Fruit fly (Drosophila melanogaster): ENCODE data around the gene phol.

phol gene

dm6 chr3L:9489627-9490026 is 33.5 kb upstream of the phol start:
- TF ChIP-seq CG17801 (GFP tag; optimal IDR thresholded peaks at IDR 0.05; ENCODE audit: partially characterized antibody), result no peak

DNA sequence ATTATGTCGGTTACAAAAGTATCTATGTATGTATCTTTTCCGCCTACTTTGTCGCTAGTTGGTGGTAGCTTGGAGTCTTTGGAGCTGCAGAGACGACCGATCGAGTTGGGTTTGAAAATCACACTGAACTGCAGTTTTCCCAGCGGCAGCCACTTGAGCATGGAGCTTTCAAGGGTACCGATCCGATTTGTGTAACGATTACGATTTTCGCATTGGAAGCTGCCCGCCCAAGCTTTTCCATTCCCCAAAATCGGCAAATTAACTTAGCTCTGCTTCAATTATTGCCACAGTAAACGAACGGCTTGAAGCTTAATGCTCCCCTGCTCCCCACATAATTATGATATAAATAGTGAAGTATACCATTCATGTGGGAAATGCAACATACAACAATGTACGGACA is 33.1 kb upstream of the phol start, which contains the start of gene CG32036:
CG32036 (minus strand) TSS at position 101 of the 400 bp plus-strand sequence.
- TF ChIP-seq CG17801 (GFP tag; optimal IDR thresholded peaks at IDR 0.05; ENCODE audit: partially characterized antibody), result no peak

- peak; percentile 28 for TF ChIP-seq CG17801 (GFP tag; optimal IDR thresholded peaks at IDR 0.05; ENCODE audit: partially characterized antibody)
These were observed 31.5 kb upstream of the phol start, which contains the start of gene pall for dm6 chr3L:9487586-9487985. Gene pall, minus strand, starts transcription at chr3L:9487790.

DNA sequence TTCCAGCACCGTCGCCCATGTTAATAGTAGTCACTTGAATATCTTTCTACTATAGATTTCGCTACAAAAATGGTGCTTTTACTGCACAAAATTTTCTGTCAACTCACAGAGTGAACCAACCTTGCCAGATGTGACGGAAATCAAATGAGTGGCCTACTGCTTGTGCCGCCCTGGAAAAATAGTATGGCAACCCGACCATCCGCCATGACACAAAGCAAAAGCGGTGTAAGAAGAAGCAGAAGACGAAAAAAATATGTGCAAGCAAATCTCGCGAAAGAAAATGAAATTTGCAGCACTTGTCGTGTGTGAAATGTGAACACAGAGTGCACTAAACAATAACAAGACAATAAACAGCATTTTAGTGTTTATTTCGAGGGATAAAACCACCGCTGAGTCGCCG is 20.7 kb upstream of the phol start, which contains the start of the genes Uch-L5 and Jarid2:
Uch-L5 (minus strand) TSS at position 137 of the 400 bp plus-strand sequence.
Jarid2 (plus strand) TSS at position 210 of the 400 bp plus-strand sequence.
- peak; percentile 79 for TF ChIP-seq CG17801 (GFP tag; optimal IDR thresholded peaks at IDR 0.05; ENCODE audit: partially characterized antibody)

- TF ChIP-seq CG17801 (GFP tag; optimal IDR thresholded peaks at IDR 0.05; ENCODE audit: partially characterized antibody), result no peak
These were observed 15.2 kb upstream of the phol start for dm6 chr3L:9471151-9471903.

dm6 chr3L:9469079-9469478 is 13.0 kb upstream of the phol start:
- TF ChIP-seq CG17801 (GFP tag; optimal IDR thresholded peaks at IDR 0.05; ENCODE audit: partially characterized antibody), result no peak

DNA sequence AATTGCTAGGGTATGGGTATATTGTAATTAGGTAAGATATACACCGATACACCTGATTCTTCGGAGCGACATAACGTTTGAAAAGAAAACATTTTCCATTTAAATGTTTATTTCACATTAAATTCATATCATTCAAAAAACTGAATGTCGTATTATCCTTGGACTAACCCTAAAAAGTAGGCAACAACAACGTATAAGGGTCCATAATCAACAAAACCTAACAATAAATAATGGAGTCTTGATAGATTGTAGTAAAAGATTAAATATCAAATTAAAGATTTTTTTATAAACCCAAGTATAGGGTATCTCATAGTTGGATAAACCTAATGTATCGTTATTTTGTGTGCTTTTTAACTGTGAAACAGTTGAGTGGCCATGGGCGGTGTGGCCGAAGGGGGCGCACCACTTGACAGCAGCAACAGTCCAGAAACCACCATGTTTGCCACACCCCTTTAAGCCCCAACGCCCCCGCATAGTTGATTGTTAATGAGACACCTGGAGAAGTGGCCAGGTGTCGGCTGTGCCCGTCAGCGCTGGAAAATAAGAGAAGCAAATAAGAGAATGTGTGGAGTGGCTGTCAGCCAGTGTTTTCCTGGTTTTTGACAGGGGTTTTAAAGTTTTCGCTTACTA is 12.3 kb upstream of the phol start:
- TF ChIP-seq CG17801 (GFP tag; optimal IDR thresholded peaks at IDR 0.05; ENCODE audit: partially characterized antibody), result no peak

DNA sequence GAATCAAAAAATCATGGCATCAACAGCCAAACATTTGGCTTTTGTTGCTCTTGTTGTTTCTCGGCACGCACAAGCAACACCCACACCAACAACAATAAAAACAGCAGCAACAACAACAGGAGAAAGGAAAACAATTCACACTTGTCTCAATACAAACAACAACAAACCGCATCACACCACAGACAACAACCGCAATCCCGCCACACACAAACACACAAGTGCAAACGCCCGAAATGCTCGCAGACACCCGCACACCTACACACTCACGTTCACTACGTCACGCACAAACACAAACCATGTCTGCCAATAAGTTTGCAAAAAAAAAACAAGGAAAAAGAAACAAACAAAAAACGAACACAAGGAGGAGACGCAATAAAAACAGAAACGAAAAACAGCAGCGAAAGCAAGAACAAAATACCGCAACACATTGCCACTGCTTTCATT is 11.7 kb upstream of the phol start:
- no peak for TF ChIP-seq CG17801 (GFP tag; optimal IDR thresholded peaks at IDR 0.05; ENCODE audit: partially characterized antibody)

DNA sequence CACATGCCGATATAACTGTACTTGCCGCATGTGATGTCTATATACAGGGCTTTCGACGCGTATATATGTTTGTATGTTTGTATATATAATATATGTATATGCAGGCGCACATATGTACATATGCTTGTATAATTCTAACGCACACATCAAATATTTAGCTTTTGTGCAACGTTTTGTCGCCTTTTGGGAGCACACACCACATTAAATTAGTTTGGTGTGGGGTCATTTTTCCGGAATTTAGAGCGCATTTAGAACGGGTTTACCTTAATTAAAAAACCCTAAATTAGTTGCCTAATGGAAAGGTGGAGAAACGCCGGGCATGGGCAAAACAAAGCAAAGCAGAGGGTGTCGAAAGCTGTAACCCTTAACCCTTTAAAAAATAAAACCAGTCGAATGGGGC is 11.2 kb upstream of the phol start:
- no peak for TF ChIP-seq CG17801 (GFP tag; optimal IDR thresholded peaks at IDR 0.05; ENCODE audit: partially characterized antibody)

dm6 chr3L:9466595-9466994 is 10.5 kb upstream of the phol start:
- TF ChIP-seq CG17801 (GFP tag; optimal IDR thresholded peaks at IDR 0.05; ENCODE audit: partially characterized antibody), result no peak

DNA sequence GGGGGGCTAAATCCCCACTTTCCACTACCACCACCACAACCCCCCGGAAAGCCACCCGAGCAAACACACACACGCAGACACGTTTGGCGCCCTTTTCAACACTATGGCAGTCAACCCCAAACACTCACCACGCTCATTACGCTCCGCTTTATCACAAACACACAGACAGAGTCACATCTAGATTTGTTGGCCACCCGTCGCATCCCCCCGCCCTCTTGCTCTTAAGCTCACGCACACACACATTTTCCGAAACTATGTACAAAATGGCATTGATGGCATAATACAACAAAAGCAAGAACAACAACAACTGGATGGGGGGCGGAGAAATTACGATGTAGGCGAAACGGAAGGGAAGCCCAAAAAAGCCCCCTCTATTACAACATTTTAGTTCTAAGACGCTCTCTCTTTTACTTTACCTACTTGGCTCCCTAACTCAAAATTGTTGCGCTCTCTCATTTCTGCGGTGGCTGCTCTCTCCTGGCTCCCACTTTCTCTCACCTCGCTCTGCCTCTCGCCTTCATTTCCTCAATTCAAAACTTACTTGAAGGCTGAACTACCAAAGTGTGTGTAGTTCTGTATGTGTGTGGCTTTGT is 9.7 kb upstream of the phol start:
- TF ChIP-seq CG17801 (GFP tag; optimal IDR thresholded peaks at IDR 0.05; ENCODE audit: partially characterized antibody), result no peak

dm6 chr3L:9462794-9463193 is 6.7 kb upstream of the phol start:
- TF ChIP-seq CG17801 (GFP tag; optimal IDR thresholded peaks at IDR 0.05; ENCODE audit: partially characterized antibody), result no peak

dm6 chr3L:9462247-9462769 is 6.2 kb upstream of the phol start:
- peak; percentile 89 for TF ChIP-seq CG17801 (GFP tag; optimal IDR thresholded peaks at IDR 0.05; ENCODE audit: partially characterized antibody)

DNA sequence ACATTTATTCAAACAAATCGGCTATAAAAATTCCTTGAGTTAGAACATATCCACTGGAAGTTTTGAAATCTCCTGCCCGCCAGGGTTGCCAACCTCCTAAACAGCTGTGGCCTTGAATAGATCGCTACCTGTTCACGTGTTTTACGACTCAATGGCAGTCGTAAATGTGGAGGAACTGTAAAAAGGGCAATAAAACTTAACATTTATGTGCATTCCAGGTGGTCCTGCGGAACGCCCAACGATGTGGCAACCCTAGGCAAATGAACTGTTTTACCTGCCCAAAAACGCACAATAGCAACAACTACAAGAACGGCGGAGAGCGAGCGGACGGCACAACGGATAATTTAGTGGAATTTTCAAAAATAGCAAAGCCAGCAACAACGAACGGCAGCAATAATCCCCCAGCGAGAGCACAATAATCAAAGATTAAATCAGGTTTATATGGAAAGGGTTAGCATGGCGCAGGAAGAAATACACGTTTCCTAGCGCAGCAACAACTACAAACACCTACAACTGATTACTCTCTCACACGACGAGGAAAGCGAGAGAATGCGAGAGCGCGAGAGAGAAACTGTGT is 5.7 kb upstream of the phol start:
- TF ChIP-seq CG17801 (GFP tag; optimal IDR thresholded peaks at IDR 0.05; ENCODE audit: partially characterized antibody), result no peak

Measured in ovary, adult (tissue).